Worm (Caenorhabditis elegans) whole organism, late embryonic: ENCODE measurements around the gene srx-80.
A peak's percentile ranks its signal among the peaks of the same experiment; 100 is the strongest.

Source experiments
- C38D4.7 ChIP-seq: fragments of 200-800 bp; sonication (Bioruptor generic); optimal IDR thresholded peaks from 2 replicates; lab custom pipeline; 2018; ENCODE audit warnings: mild to moderate bottlenecking, missing genetic modification characterization, moderate library complexity, missing compliant biosample characterization
- K02D7.2 ChIP-seq: sonication (generic microtip); optimal IDR thresholded peaks from 2 replicates; lab custom pipeline; 2017; ENCODE audit warnings: mild to moderate bottlenecking, missing genetic modification characterization, missing compliant biosample characterization
- T23F11.4 ChIP-seq: fragments of 200-800 bp; sonication (Bioruptor generic); optimal IDR thresholded peaks from 2 replicates; lab custom pipeline; 2018; ENCODE audit warnings: mild to moderate bottlenecking, missing genetic modification characterization, missing compliant biosample characterization
- Y22D7AL.16 ChIP-seq: sonication (generic microtip); optimal IDR thresholded peaks from 2 replicates; lab custom pipeline; 2016; ENCODE audit warnings: missing genetic modification characterization, missing compliant biosample characterization
- ama-1 ChIP-seq: fragments of 150-350 bp; optimal IDR thresholded peaks from 2 replicates; lab custom pipeline; 2014
- ceh-31 ChIP-seq: sonication (generic microtip); optimal IDR thresholded peaks from 2 replicates; lab custom pipeline; 2016; ENCODE audit warnings: missing genetic modification characterization, missing compliant biosample characterization
- ceh-34 ChIP-seq: sonication (generic microtip); optimal IDR thresholded peaks from 2 replicates; lab custom pipeline; 2016; ENCODE audit warnings: mild to moderate bottlenecking, missing genetic modification characterization, missing compliant biosample characterization
- ceh-6 ChIP-seq: fragments of 200-800 bp; sonication (Bioruptor generic); optimal IDR thresholded peaks from 2 replicates; lab custom pipeline; 2018; ENCODE audit warnings: mild to moderate bottlenecking, missing genetic modification characterization, missing compliant biosample characterization
- ceh-9 ChIP-seq: sonication (generic microtip); optimal IDR thresholded peaks from 2 replicates; lab custom pipeline; 2016; ENCODE audit warnings: mild to moderate bottlenecking, missing genetic modification characterization, inconsistent platforms, missing compliant biosample characterization
- che-1 ChIP-seq: sonication (generic microtip); optimal IDR thresholded peaks from 2 replicates; lab custom pipeline; 2016; ENCODE audit warnings: mild to moderate bottlenecking, missing genetic modification characterization, missing compliant biosample characterization
- elt-2 ChIP-seq: sonication (generic microtip); optimal IDR thresholded peaks from 2 replicates; lab custom pipeline; 2016; ENCODE audit warnings: missing genetic modification reagents, missing genetic modification characterization, missing compliant biosample characterization
- elt-4 ChIP-seq: sonication (generic microtip); optimal IDR thresholded peaks from 2 replicates; lab custom pipeline; 2016; ENCODE audit warnings: missing genetic modification characterization, missing compliant biosample characterization
- ets-4 ChIP-seq: sonication (generic microtip); optimal IDR thresholded peaks from 2 replicates; lab custom pipeline; 2016; ENCODE audit warnings: missing genetic modification characterization, missing compliant biosample characterization
- eyg-1 ChIP-seq: sonication (generic microtip); optimal IDR thresholded peaks from 2 replicates; lab custom pipeline; 2016; ENCODE audit warnings: missing genotype, missing genetic modification characterization, missing compliant biosample characterization
- fax-1 ChIP-seq: sonication (generic microtip); optimal IDR thresholded peaks from 2 replicates; lab custom pipeline; 2016; ENCODE audit warnings: missing genotype, missing genetic modification characterization, missing compliant biosample characterization
- fkh-6 ChIP-seq: sonication (generic microtip); optimal IDR thresholded peaks from 2 replicates; lab custom pipeline; 2016; ENCODE audit warnings: missing genetic modification characterization, missing compliant biosample characterization
- hlh-13 ChIP-seq: fragments of 200-800 bp; sonication (Bioruptor generic); optimal IDR thresholded peaks from 2 replicates; lab custom pipeline; 2018; ENCODE audit warnings: mild to moderate bottlenecking, missing genetic modification characterization, missing compliant biosample characterization
- hlh-15 ChIP-seq: sonication (generic microtip); optimal IDR thresholded peaks from 2 replicates; lab custom pipeline; 2016; ENCODE audit warnings: missing genetic modification characterization, missing compliant biosample characterization
- lim-6 ChIP-seq: sonication (generic microtip); optimal IDR thresholded peaks from 2 replicates; lab custom pipeline; 2016; ENCODE audit warnings: missing genetic modification characterization, missing compliant biosample characterization
- lin-11 ChIP-seq: fragments of 200-800 bp; sonication (Bioruptor generic); optimal IDR thresholded peaks from 2 replicates; lab custom pipeline; 2018; ENCODE audit warnings: mild to moderate bottlenecking, missing genetic modification characterization, missing compliant biosample characterization
- nhr-11 ChIP-seq: fragments of 150-350 bp; optimal IDR thresholded peaks from 2 replicates; lab custom pipeline; 2014; ENCODE audit warnings: missing biosample characterization, missing genetic modification characterization
- nhr-232 ChIP-seq: sonication (generic microtip); optimal IDR thresholded peaks from 2 replicates; lab custom pipeline; 2016; ENCODE audit warnings: missing genetic modification characterization, missing compliant biosample characterization
- odd-2 ChIP-seq: sonication (generic microtip); optimal IDR thresholded peaks from 2 replicates; lab custom pipeline; 2017; ENCODE audit warnings: antibody characterized with exemption, mild to moderate bottlenecking, missing genetic modification characterization, missing compliant biosample characterization
- pag-3 ChIP-seq: sonication (generic microtip); optimal IDR thresholded peaks from 2 replicates; lab custom pipeline; 2016; ENCODE audit warnings: missing compliant biosample characterization, missing genetic modification characterization, borderline replicate concordance
- pat-9 ChIP-seq: fragments of 200-800 bp; sonication (Bioruptor generic); optimal IDR thresholded peaks from 2 replicates; lab custom pipeline; 2018; ENCODE audit warnings: mild to moderate bottlenecking, missing genetic modification characterization, moderate library complexity, missing compliant biosample characterization
- pha-2 ChIP-seq: sonication (generic microtip); optimal IDR thresholded peaks from 2 replicates; lab custom pipeline; 2017; ENCODE audit warnings: mild to moderate bottlenecking, missing genetic modification characterization, missing compliant biosample characterization
- pha-4 ChIP-seq: fragments of 150-350 bp; optimal IDR thresholded peaks from 2 replicates; lab custom pipeline; 2018; ENCODE audit warnings: missing biosample characterization, missing genetic modification reagents, missing genetic modification characterization
- pqm-1 ChIP-seq: sonication (generic microtip); optimal IDR thresholded peaks from 2 replicates; lab custom pipeline; 2016; ENCODE audit warnings: missing genetic modification characterization, missing compliant biosample characterization
- rnt-1 ChIP-seq: sonication (generic microtip); optimal IDR thresholded peaks from 2 replicates; lab custom pipeline; 2016; ENCODE audit warnings: missing genetic modification characterization, missing compliant biosample characterization
- unc-86 ChIP-seq: sonication (generic microtip); optimal IDR thresholded peaks from 2 replicates; lab custom pipeline; 2016; ENCODE audit warnings: missing genetic modification characterization, missing compliant biosample characterization
- ztf-16 ChIP-seq: sonication (generic microtip); optimal IDR thresholded peaks from 2 replicates; lab custom pipeline; 2017; ENCODE audit warnings: missing genetic modification characterization, missing compliant biosample characterization

srx-80 gene

DNA sequence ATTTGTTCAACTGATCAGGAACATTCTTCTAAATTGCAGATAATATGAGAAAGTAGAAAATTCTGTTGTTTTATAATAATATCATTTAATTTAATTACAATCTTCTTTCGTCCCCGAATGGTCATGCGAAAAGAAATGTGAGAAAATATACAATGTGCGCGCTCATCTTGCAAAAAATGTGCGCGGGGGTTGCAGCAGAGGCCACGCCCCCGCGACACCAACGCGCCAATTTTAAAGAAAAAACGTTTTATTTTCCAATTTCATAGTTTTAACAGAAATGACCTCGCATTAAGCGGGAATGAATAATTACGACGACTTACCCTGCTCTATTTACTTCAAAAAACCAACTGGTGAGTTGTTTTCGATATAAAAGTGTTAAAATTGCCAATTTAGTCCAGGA is 17.0 kb downstream of the srx-80 start, which contains the start of gene sas-5 (continued):
- peak; percentile 57 for TF ChIP-seq hlh-15

DNA sequence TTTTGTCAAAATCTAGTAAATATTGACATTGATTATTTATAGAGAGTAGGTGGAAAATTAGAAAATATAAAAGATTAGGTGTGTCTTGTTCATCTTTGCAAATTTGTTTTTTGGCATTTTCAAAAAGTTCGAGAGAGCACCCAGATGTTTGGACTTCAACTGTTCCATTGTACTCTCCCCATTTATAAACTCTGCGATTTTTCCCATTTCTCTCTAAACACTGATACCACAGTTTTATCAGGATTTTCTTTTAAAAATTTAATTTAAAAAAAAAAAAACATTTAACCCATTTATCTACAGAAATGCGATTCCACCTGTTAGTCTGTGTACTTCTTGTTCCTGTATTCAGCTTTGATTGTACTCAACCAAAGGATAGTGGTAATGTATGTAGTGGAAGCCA is 19.5 kb downstream of the srx-80 start, which contains the start of gene tag-290:
TSS of gene tag-290 (plus strand) at position 301 of the 400 bp plus-strand sequence.
- TF ChIP-seq lim-6 (tag; lab: Kevin White, UChicago) = no peak

DNA sequence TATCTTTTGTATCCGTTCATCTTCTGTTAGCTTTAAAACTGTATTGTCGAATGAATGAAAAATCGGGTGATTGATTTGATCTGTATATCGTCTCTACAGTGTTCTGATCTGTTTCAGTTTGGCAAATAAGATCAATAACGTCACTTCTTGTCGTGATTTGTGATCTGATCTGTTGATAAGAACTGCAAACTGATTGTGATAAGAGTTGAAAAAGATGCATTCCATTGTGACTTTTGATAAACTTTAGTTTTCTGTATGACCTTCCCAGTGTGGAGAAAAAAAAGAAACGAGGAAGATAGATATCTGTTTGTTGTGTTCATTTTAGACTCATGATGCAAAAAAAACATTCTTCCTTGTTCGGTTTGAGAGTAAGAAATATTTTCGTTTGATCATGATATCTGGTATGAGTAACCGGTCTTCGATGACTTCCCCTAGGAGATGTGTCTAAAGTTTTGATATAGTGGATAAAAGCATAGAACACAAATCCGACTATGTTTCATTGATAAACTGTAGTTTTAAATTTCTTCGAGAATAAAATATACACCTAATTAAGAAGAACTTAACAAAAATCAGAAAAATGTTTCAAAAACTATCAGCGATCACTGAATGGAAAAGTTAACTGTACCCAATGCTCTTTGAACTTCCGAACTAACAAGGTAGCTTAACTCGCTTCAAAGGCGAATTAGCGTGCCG is 21.4 kb downstream of the srx-80 start:
- peak; percentile 80 for TF ChIP-seq elt-2 (tag; lab: Kevin White, UChicago)
- no peak for TF ChIP-seq nhr-11 (tag; lab: Kevin White, UChicago)
- no peak for TF ChIP-seq ceh-6 (GFP tag; lab: Kevin White, UChicago)
- no peak for TF ChIP-seq T23F11.4 (GFP tag; lab: Kevin White, UChicago)
- TF ChIP-seq, all 69 proteins: peak for 1

DNA sequence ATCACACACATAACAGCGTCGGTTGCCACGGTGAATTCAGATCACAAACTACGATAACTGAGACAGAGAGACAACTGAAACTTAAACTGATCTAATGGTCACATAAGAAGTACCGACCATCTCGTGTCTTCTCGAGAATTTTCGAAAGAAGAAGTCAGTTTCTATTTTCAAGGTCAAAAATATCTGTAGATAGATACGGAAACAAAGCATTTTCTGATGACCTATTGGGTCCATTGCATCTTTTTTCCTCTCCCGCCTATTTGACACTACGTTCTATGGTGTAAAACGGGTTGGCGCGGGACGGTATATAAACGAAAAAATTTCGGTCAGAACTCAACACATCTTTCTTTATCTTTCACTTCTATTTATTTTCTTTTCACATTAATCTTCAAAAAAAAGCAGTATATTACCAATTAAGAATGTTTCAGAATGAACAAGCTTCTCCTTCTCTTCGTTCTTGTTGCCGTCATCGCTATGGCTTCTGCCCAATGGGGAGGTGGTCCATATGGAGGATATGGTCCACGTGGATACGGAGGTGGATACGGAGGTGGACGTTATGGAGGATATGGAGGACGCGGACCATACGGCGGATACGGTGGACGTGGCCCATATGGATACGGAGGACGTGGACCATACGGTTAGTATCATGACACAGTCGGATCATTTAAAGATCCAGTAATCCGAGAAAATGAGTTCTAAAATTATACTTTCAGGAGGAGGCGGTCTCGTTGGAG is 22.6 kb downstream of the srx-80 start, which contains the start of gene nlp-24:
TSS of gene nlp-24 (plus strand) at position 429 of the 734 bp plus-strand sequence.
- no peak for TF ChIP-seq che-1 (tag; lab: Kevin White, UChicago)
- TF ChIP-seq pqm-1 = no peak
- TF ChIP-seq ceh-31 = no peak
- no peak for TF ChIP-seq unc-86
- no peak for TF ChIP-seq fkh-6 (tag; lab: Kevin White, UChicago)

DNA sequence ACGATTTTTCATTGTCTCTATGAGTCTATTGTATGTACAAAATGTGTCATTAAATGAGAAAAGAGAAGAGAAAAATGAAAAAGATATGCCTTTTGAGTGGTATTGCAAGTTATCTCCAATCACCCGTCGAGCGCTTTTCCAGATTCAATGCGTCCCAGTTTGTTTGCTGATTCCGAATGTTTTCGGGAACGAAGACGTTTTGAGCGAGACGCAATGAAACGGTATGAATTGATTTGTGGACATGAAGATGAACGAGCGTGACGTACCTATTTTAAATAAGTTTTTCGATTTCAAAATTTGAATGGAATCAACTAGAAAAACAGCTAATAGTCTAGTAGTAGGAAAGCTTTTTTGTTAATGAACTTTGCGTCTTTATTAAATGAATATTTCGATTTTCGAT is 23.3 kb downstream of the srx-80 start:
- TF ChIP-seq pag-3 (no peak), rnt-1 (tag; lab: Kevin White, UChicago) (no peak), C38D4.7 (GFP tag; lab: Kevin White, UChicago) (no peak), fax-1 (no peak), nhr-232 (no peak)

DNA sequence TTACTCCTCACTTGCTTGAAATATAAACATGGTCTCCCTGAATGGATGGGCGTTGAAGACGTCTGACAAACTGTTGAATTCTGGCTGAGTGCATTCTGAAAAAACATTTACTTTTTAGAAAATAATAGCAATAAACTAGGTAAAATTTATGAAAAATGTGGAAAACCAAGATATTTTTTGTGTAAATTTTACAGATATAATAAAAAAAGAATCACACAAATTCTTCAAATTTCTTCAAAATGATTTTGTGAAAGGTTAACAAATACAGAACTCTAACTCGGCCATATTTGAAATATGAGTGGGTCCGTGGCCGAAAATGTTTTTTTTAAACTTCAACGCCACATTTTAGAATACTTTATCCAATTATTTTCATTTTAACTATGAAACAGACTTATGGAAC is 24.6 kb downstream of the srx-80 start, which contains the start of gene glb-15:
TSS of gene glb-15 (minus strand) at position 101 of the 400 bp plus-strand sequence.
- no peak for TF ChIP-seq pat-9
- TF ChIP-seq, all 69 proteins: peak for 0

DNA sequence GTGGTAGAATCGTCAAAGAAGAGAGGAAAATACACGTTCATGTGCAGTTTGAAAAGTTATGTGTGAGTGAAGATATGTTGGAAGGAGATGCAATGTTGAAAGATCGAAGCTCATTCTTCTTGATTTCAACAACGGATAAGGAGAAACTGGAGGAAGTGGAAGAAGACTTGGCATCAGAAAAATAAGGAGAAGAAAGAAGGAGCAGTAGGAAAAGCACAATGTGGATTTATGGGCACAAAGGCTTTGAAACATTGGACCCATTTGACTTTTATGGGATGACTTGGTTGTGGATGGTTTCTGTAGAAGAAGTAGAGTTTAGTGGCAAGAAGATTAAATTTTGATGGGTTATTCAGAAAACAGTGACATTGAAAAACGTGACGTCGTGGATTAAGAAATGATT is 26.6 kb downstream of the srx-80 start:
- no peak for TF ChIP-seq ztf-16
- TF ChIP-seq hlh-13 (GFP tag; lab: Kevin White, UChicago) = no peak
- TF ChIP-seq T23F11.4 (GFP tag; lab: Kevin White, UChicago) = no peak
- no peak for TF ChIP-seq pha-2 (tag; lab: Kevin White, UChicago)
- TF ChIP-seq ceh-34 (tag; lab: Kevin White, UChicago) = no peak

DNA sequence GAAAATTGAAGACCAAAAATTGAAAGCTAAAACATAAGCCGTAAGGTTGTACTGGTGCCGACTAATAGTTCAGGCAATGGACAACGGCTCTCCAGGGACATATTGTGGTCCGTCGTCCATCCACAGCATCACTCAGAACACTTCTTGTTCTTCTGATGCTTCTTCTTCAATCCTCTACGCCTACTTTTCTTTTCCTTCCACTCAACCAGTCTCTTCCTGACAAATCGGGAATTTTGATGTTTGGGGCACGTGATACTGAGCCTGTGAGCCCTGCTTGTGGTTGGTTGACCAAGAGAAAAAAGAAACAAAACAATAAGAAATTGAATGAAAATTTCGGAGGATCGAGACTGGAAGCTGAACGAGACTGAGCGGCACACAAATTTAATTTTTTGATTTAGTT is 27.7 kb downstream of the srx-80 start:
- TF ChIP-seq Y22D7AL.16 (tag; lab: Kevin White, UChicago) (no peak), lim-6 (tag; lab: Kevin White, UChicago) (no peak), fax-1 (no peak), pha-2 (tag; lab: Kevin White, UChicago) (no peak), pha-4 (tag; lab: Kevin White, UChicago) (no peak), che-1 (tag; lab: Kevin White, UChicago) (no peak), rnt-1 (tag; lab: Kevin White, UChicago) (no peak), eyg-1 (tag; lab: Kevin White, UChicago) (no peak), pag-3 (no peak), ceh-34 (tag; lab: Kevin White, UChicago) (no peak), ceh-9 (no peak), K02D7.2 (no peak), hlh-13 (GFP tag; lab: Kevin White, UChicago) (no peak), T23F11.4 (GFP tag; lab: Kevin White, UChicago) (no peak), ama-1 (lab: Kevin White, UChicago) (no peak), elt-4 (tag; lab: Kevin White, UChicago) (no peak), ets-4 (tag; lab: Kevin White, UChicago) (no peak), odd-2 (no peak), lin-11 (tag; lab: Kevin White, UChicago) (no peak)
